Worm (Caenorhabditis elegans): Measurements from ENCODE around the gene pitr-2.

Gene pitr-2

DNA sequence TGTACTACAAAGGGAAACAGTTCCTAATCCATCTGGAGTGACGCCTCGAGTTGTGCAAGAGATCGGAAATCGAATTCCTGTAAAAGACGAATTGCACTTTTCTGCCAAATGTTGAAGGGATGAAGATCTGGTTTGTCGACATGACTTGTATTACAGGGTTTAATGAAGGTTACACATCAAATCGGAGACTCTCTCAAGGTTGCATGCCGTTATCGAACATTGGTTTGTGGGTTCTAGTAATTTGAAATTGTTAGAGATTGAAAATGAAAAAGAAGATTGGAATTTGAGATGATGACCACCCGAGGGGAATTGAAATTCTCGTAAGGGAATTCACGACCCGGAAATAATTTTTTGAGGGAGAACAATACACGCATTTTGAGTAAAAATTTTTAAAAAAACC lies 28.8 kb upstream of the pitr-2 start:
- peak; percentile 44 for TF ChIP-seq nhr-25 (tag; optimal IDR thresholded peaks at IDR 0.05)
- peak; percentile 70 for TF ChIP-seq sma-9 (GFP tag; optimal IDR thresholded peaks at IDR 0.05)
- TF ChIP-seq sma-9 (tag; optimal IDR thresholded peaks at IDR 0.05), result no peak
- peak; percentile 58 for TF ChIP-seq ceh-16 (tag; optimal IDR thresholded peaks at IDR 0.05)
- peak; percentile 37 for TF ChIP-seq blmp-1 (tag; optimal IDR thresholded peaks at IDR 0.05; ENCODE audit: insufficient read depth)
- TF ChIP-seq nhr-129 (tag; optimal IDR thresholded peaks at IDR 0.05), result peak; percentile 21
- peak; percentile 8 for TF ChIP-seq nhr-6 (tag; optimal IDR thresholded peaks at IDR 0.05)
- no peak for TF ChIP-seq lin-11 (tag; optimal IDR thresholded peaks at IDR 0.05)
- no peak for TF ChIP-seq lsy-2 (tag; optimal IDR thresholded peaks at IDR 0.05)
- peak; percentile 18 for TF ChIP-seq crh-2 (tag; optimal IDR thresholded peaks at IDR 0.05)
- TF ChIP-seq ztf-11 (tag; optimal IDR thresholded peaks at IDR 0.05), result no peak
- TF ChIP-seq mdl-1 (tag; optimal IDR thresholded peaks at IDR 0.05), result no peak

DNA sequence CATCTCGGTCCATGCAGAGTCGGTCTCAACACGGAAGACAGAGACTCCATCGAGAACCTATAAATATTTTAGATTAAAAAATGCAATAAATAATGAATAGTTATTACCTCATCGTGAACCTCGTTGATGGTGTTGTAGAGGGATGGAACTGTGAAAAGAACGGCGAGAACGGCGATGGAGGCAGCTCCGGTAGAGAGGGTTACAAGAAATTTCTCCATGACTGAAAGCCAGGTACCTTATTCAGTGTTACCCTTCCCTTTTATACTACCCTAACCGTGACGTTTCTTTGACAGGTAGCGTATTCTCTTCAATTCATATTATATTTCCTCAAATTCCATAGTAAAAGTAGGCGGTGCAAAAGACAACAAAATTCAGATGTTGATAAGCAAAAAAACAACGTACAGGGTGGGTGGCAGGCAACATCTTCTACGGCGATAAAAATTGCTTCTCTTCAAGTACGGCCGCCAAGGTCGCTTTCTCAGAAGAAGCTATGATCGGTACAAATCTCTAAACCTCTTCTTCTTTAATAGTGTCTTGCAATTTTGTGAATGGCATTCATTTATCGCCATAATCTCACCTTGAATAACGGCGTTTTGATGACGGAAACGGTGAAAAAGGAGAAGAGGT lies 27.7 kb upstream of the pitr-2 start, which contains the start of gene col-10:
TSS of gene col-10 (minus strand) at position 235 of the 627 bp plus-strand sequence.
- TF ChIP-seq C34F6.9 (tag; optimal IDR thresholded peaks at IDR 0.05) (no peak), ztf-1 (GFP tag; conservative IDR thresholded peaks at IDR 0.05) (no peak), sma-9 (GFP tag; optimal IDR thresholded peaks at IDR 0.05) (peak; percentile 39), sma-9 (tag; optimal IDR thresholded peaks at IDR 0.05) (no peak), elt-1 (tag; optimal IDR thresholded peaks at IDR 0.05) (no peak), alr-1 (tag; optimal IDR thresholded peaks at IDR 0.05) (no peak), zag-1 (tag; optimal IDR thresholded peaks at IDR 0.05) (no peak), nhr-12 (tag; optimal IDR thresholded peaks at IDR 0.05) (no peak), Y55F3AM.14 (GFP tag; optimal IDR thresholded peaks at IDR 0.05) (no peak), peb-1 (tag; optimal IDR thresholded peaks at IDR 0.05) (no peak), lin-39 (tag; optimal IDR thresholded peaks at IDR 0.05) (no peak), fos-1 (tag; optimal IDR thresholded peaks at IDR 0.05) (peak; percentile 3), unc-39 (tag; optimal IDR thresholded peaks at IDR 0.05) (no peak), ZK546.5 (tag; optimal IDR thresholded peaks at IDR 0.05) (no peak), nhr-10 (tag; optimal IDR thresholded peaks at IDR 0.05) (no peak), R02D3.7 (tag; optimal IDR thresholded peaks at IDR 0.05) (no peak), nhr-25 (tag; optimal IDR thresholded peaks at IDR 0.05) (peak; percentile 44), elt-3 (tag; optimal IDR thresholded peaks at IDR 0.05) (no peak), lsy-2 (tag; optimal IDR thresholded peaks at IDR 0.05) (no peak), aly-2 (tag; optimal IDR thresholded peaks at IDR 0.05) (no peak), ama-1 (optimal IDR thresholded peaks at IDR 0.05) (peak; percentile 91), skn-1 (tag; optimal IDR thresholded peaks at IDR 0.05) (no peak), egl-27 (tag; optimal IDR thresholded peaks at IDR 0.05) (peak; percentile 19), crh-2 (tag; optimal IDR thresholded peaks at IDR 0.05) (peak; percentile 47), gmeb-1 (tag; optimal IDR thresholded peaks at IDR 0.05) (no peak), lin-11 (tag; optimal IDR thresholded peaks at IDR 0.05) (no peak), unc-62 (GFP tag; optimal IDR thresholded peaks at IDR 0.05) (no peak), mab-5 (tag; optimal IDR thresholded peaks at IDR 0.05) (no peak), mdl-1 (tag; optimal IDR thresholded peaks at IDR 0.05) (no peak), lin-13 (GFP tag; optimal IDR thresholded peaks at IDR 0.05) (no peak), nhr-6 (tag; optimal IDR thresholded peaks at IDR 0.05) (no peak), ceh-16 (tag; optimal IDR thresholded peaks at IDR 0.05) (peak; percentile 31), nhr-11 (tag; optimal IDR thresholded peaks at IDR 0.05) (no peak), ceh-82 (tag; optimal IDR thresholded peaks at IDR 0.05) (no peak), nhr-77 (tag; optimal IDR thresholded peaks at IDR 0.05) (no peak), nhr-21 (tag; optimal IDR thresholded peaks at IDR 0.05) (no peak), nhr-237 (tag; optimal IDR thresholded peaks at IDR 0.05) (no peak), sem-4 (tag; optimal IDR thresholded peaks at IDR 0.05) (no peak), unc-55 (GFP tag; optimal IDR thresholded peaks at IDR 0.05) (no peak), snpc-4 (tag; optimal IDR thresholded peaks at IDR 0.05) (no peak), dmd-4 (tag; optimal IDR thresholded peaks at IDR 0.05) (no peak), sma-3 (GFP tag; optimal IDR thresholded peaks at IDR 0.05) (peak; percentile 32), blmp-1 (tag; optimal IDR thresholded peaks at IDR 0.05; ENCODE audit: insufficient read depth) (peak; percentile 5), F13H6.1 (tag; optimal IDR thresholded peaks at IDR 0.05) (no peak), nhr-129 (tag; optimal IDR thresholded peaks at IDR 0.05) (no peak), ztf-4 (tag; optimal IDR thresholded peaks at IDR 0.05) (no peak), mbf-1 (tag; optimal IDR thresholded peaks at IDR 0.05) (no peak)

All from whole organism, L2 larva.